Fruit fly (Drosophila melanogaster) whole organism, embryonic: Measurements from ENCODE around the gene foxo.

ENCODE experiments used
- Adf1 ChIP-seq: fragments of 200-800 bp; sonication (Bioruptor generic); IDR thresholded peaks from 2 replicates; pipeline ENCODE4 v1.3.6; 2022; ENCODE audit warnings: missing biosample characterization, missing genetic modification characterization
- Atf3 ChIP-seq: fragments of 200-800 bp; sonication (Bioruptor generic); optimal IDR thresholded peaks from 3 replicates; lab custom pipeline; 2016; ENCODE audit warnings: missing biosample characterization, missing genetic modification characterization
- Atf6 ChIP-seq: fragments of 200-800 bp; sonication (Bioruptor generic); IDR thresholded peaks from 2 replicates; pipeline ENCODE4 v1.3.6; 2022; ENCODE audit warnings: missing biosample characterization, missing genetic modification characterization
- CG11398 ChIP-seq: fragments of 200-800 bp; sonication (Bioruptor generic); optimal IDR thresholded peaks from 2 replicates; lab custom pipeline; 2016; ENCODE audit warnings: missing biosample characterization, missing genetic modification characterization
- CG12071 ChIP-seq: fragments of 200-800 bp; sonication (Bioruptor generic); optimal IDR thresholded peaks from 3 replicates; lab custom pipeline; 2018; ENCODE audit warnings: missing biosample characterization, mild to moderate bottlenecking, missing genetic modification characterization
- CG12391 ChIP-seq: fragments of 200-800 bp; sonication (Bioruptor generic); optimal IDR thresholded peaks from 3 replicates; lab custom pipeline; 2018; ENCODE audit warnings: missing biosample characterization, mild to moderate bottlenecking, missing genetic modification characterization, moderate library complexity
- CG12659 ChIP-seq: fragments of 200-800 bp; sonication (Bioruptor generic); optimal IDR thresholded peaks from 3 replicates; lab custom pipeline; 2017; ENCODE audit warnings: mild to moderate bottlenecking, missing biosample characterization, missing genetic modification reagents, missing genetic modification characterization
- CG12769 ChIP-seq: fragments of 200-800 bp; sonication (Bioruptor generic); optimal IDR thresholded peaks from 2 replicates; lab custom pipeline; 2019; ENCODE audit warnings: missing biosample characterization, mild to moderate bottlenecking, missing genetic modification characterization, moderate library complexity
- CG15514 ChIP-seq: fragments of 200-800 bp; sonication (Bioruptor generic); optimal IDR thresholded peaks from 3 replicates; lab custom pipeline; 2017; ENCODE audit warnings: missing biosample characterization, missing genetic modification characterization, mild to moderate bottlenecking, moderate library complexity, missing genetic modification reagents
- CG16813 ChIP-seq: fragments of 200-800 bp; sonication (Bioruptor generic); IDR thresholded peaks from 3 replicates; pipeline ENCODE4 v1.3.6; 2022; ENCODE audit warnings: missing biosample characterization, missing genetic modification characterization; ENCODE audit not compliant: partially characterized antibody
- CG2129 ChIP-seq: fragments of 200-800 bp; sonication (Bioruptor generic); IDR thresholded peaks from 2 replicates; pipeline ENCODE4 v1.3.6; 2022; ENCODE audit warnings: missing biosample characterization, missing genetic modification characterization; ENCODE audit not compliant: partially characterized antibody
- CG2875 ChIP-seq: fragments of 200-800 bp; sonication (Bioruptor generic); optimal IDR thresholded peaks from 2 replicates; lab custom pipeline; 2017; ENCODE audit warnings: missing biosample characterization, mild to moderate bottlenecking, missing genetic modification characterization, missing genetic modification reagents
- CG4360 ChIP-seq: fragments of 200-800 bp; sonication (Bioruptor generic); IDR thresholded peaks from 2 replicates; pipeline ENCODE4 v1.3.6; 2022; ENCODE audit warnings: missing biosample characterization, missing genetic modification characterization
- CG43689 ChIP-seq: fragments of 200-800 bp; sonication (Bioruptor generic); IDR thresholded peaks from 2 replicates; pipeline ENCODE4 v1.3.6; 2022; ENCODE audit warnings: missing biosample characterization, missing genetic modification characterization
- CG6765 ChIP-seq: fragments of 200-800 bp; sonication (Bioruptor generic); optimal IDR thresholded peaks from 3 replicates; lab custom pipeline; 2017; ENCODE audit warnings: missing biosample characterization, mild to moderate bottlenecking, missing genetic modification characterization
- CG7271 ChIP-seq: fragments of 200-800 bp; sonication (Bioruptor generic); optimal IDR thresholded peaks from 2 replicates; lab custom pipeline; 2018; ENCODE audit warnings: missing biosample characterization, mild to moderate bottlenecking, missing genetic modification characterization, moderate library complexity
- CG9797 ChIP-seq: fragments of 200-800 bp; sonication (Bioruptor generic); optimal IDR thresholded peaks from 3 replicates; lab custom pipeline; 2018; ENCODE audit warnings: missing biosample characterization, mild to moderate bottlenecking, missing genetic modification characterization
- Camta ChIP-seq: fragments of 200-800 bp; sonication (Bioruptor generic); optimal IDR thresholded peaks from 2 replicates; lab custom pipeline; 2016; ENCODE audit warnings: missing biosample characterization, missing genetic modification characterization
- Dbx ChIP-seq: fragments of 200-800 bp; sonication (Bioruptor generic); IDR thresholded peaks from 3 replicates; pipeline ENCODE4 v1.3.6; 2022; ENCODE audit warnings: missing biosample characterization, missing genetic modification characterization
- Dp ChIP-seq: fragments of 200-800 bp; sonication (Bioruptor generic); optimal IDR thresholded peaks from 2 replicates; lab custom pipeline; 2018; ENCODE audit warnings: missing biosample characterization, mild to moderate bottlenecking, missing genetic modification characterization, moderate library complexity
- Drgx ChIP-seq: fragments of 200-800 bp; sonication (Bioruptor generic); IDR thresholded peaks from 2 replicates; pipeline ENCODE4 v1.3.6; 2022; ENCODE audit warnings: missing biosample characterization, missing genetic modification characterization
- HLH54F ChIP-seq: fragments of 200-800 bp; sonication (Bioruptor generic); optimal IDR thresholded peaks from 3 replicates; lab custom pipeline; 2016; ENCODE audit warnings: missing biosample characterization, missing genetic modification characterization
- Hmx ChIP-seq: fragments of 200-800 bp; sonication (Bioruptor generic); optimal IDR thresholded peaks from 2 replicates; lab custom pipeline; 2016; ENCODE audit warnings: missing biosample characterization, missing genetic modification characterization
- Hr51 ChIP-seq, 2 experiments: fragments of 200-800 bp; sonication (Bioruptor generic); optimal IDR thresholded peaks; 2 replicates in 1 of 2; 3 replicates in 1 of 2; lab custom pipeline; 2016 to 2018; ENCODE audit warnings: missing biosample characterization in 2 of 2, missing genetic modification characterization in 2 of 2, mild to moderate bottlenecking in 1 of 2, moderate library complexity in 1 of 2
- Lpt ChIP-seq: fragments of >200 bp; optimal IDR thresholded peaks from 2 replicates; lab custom pipeline; 2018; ENCODE audit warnings: missing biosample characterization, missing genetic modification characterization
- Myb ChIP-seq: fragments of 200-800 bp; sonication (Bioruptor generic); optimal IDR thresholded peaks from 2 replicates; lab custom pipeline; 2016; ENCODE audit warnings: missing biosample characterization, missing genetic modification characterization
- Ravus ChIP-seq: fragments of 200-800 bp; sonication (Bioruptor generic); IDR thresholded peaks from 2 replicates; pipeline ENCODE4 v1.3.6; 2022; ENCODE audit warnings: missing biosample characterization, missing genetic modification characterization
- bab2 ChIP-seq: fragments of 200-800 bp; sonication (Bioruptor generic); optimal IDR thresholded peaks from 2 replicates; lab custom pipeline; 2016; ENCODE audit warnings: missing biosample characterization, missing genetic modification characterization
- chinmo ChIP-seq: fragments of 200-800 bp; sonication (Bioruptor generic); IDR thresholded peaks from 4 replicates; pipeline ENCODE4 v1.3.6; 2022; ENCODE audit warnings: missing biosample characterization, missing genetic modification characterization; ENCODE audit not compliant: partially characterized antibody
- crp ChIP-seq, 2 experiments: fragments of 200-800 bp; sonication (Bioruptor generic); optimal IDR thresholded peaks; 2 replicates in 1 of 2; 3 replicates in 1 of 2; lab custom pipeline; 2017; ENCODE audit warnings: missing biosample characterization in 2 of 2, missing genetic modification characterization in 2 of 2, mild to moderate bottlenecking in 1 of 2, moderate library complexity in 1 of 2
- dati ChIP-seq: fragments of 200-800 bp; sonication (Bioruptor generic); IDR thresholded peaks from 2 replicates; pipeline ENCODE4 v1.3.6; 2022; ENCODE audit warnings: missing biosample characterization, missing genetic modification characterization
- dpn ChIP-seq, 2 experiments: fragments of 200-800 bp; sonication (Bioruptor generic); optimal IDR thresholded peaks; 3 replicates each; lab custom pipeline; 2016; ENCODE audit warnings: missing biosample characterization in 2 of 2, missing genetic modification characterization in 2 of 2
- exex ChIP-seq: fragments of 200-800 bp; sonication (Bioruptor generic); optimal IDR thresholded peaks from 4 replicates; lab custom pipeline; 2018; ENCODE audit warnings: missing biosample characterization, mild to moderate bottlenecking, missing genetic modification characterization, moderate library complexity
- fru ChIP-seq: fragments of >200 bp; optimal IDR thresholded peaks from 2 replicates; lab custom pipeline; 2017
- gce ChIP-seq: fragments of 200-800 bp; sonication (Bioruptor generic); IDR thresholded peaks from 3 replicates; pipeline ENCODE4 v1.3.6; 2022; ENCODE audit warnings: missing biosample characterization, missing genetic modification characterization
- gcm ChIP-seq: fragments of 200-800 bp; sonication (Bioruptor generic); optimal IDR thresholded peaks from 2 replicates; lab custom pipeline; 2019; ENCODE audit warnings: missing biosample characterization, mild to moderate bottlenecking, missing genetic modification characterization, moderate library complexity
- grn ChIP-seq: fragments of 200-800 bp; sonication (Bioruptor generic); optimal IDR thresholded peaks from 3 replicates; lab custom pipeline; 2017; ENCODE audit warnings: missing biosample characterization, missing genetic modification characterization
- kni ChIP-seq: fragments of 200-800 bp; sonication (Bioruptor generic); optimal IDR thresholded peaks from 3 replicates; lab custom pipeline; 2017; ENCODE audit warnings: mild to moderate bottlenecking, missing biosample characterization, missing genetic modification reagents, missing genetic modification characterization
- lab ChIP-seq: fragments of 200-800 bp; sonication (Bioruptor generic); optimal IDR thresholded peaks from 3 replicates; lab custom pipeline; 2017; ENCODE audit warnings: missing biosample characterization, missing genetic modification characterization, mild to moderate bottlenecking, moderate library complexity, missing genetic modification reagents
- nerfin-2 ChIP-seq: fragments of 200-800 bp; sonication (Bioruptor generic); IDR thresholded peaks from 2 replicates; pipeline ENCODE4 v1.3.6; 2022; ENCODE audit warnings: missing biosample characterization, missing genetic modification characterization; ENCODE audit not compliant: partially characterized antibody
- pnt ChIP-seq: fragments of 200-800 bp; sonication (Bioruptor generic); optimal IDR thresholded peaks from 3 replicates; lab custom pipeline; 2016; ENCODE audit warnings: missing biosample characterization, missing genetic modification characterization
- psq ChIP-seq: fragments of 200-800 bp; sonication (Bioruptor generic); optimal IDR thresholded peaks from 2 replicates; lab custom pipeline; 2017; ENCODE audit warnings: missing biosample characterization, missing genetic modification characterization
- repo ChIP-seq: fragments of 200-800 bp; sonication (Bioruptor generic); optimal IDR thresholded peaks from 2 replicates; lab custom pipeline; 2016; ENCODE audit warnings: missing biosample characterization, missing genetic modification characterization
- sc ChIP-seq, 3 experiments: fragments of >200 bp in 2 of 3; fragments of 200-800 bp in 1 of 3; sonication (Bioruptor generic) in 1 of 3; optimal IDR thresholded peaks; 2 replicates in 2 of 3; 3 replicates in 1 of 3; lab custom pipeline; 2017; ENCODE audit warnings: mild to moderate bottlenecking in 1 of 3, missing biosample characterization in 1 of 3, missing genetic modification characterization in 1 of 3, missing genetic modification reagents in 1 of 3
- sd ChIP-seq: fragments of 200-800 bp; sonication (Bioruptor generic); optimal IDR thresholded peaks from 3 replicates; lab custom pipeline; 2018; ENCODE audit warnings: missing biosample characterization, mild to moderate bottlenecking, missing genetic modification characterization, moderate library complexity
- sens ChIP-seq: fragments of 200-800 bp; sonication (Bioruptor generic); peaks from one replicate; lab custom pipeline; 2016; ENCODE audit warnings: missing biosample characterization, missing genetic modification characterization
- sens-2 ChIP-seq: fragments of 200-800 bp; sonication (Bioruptor generic); IDR thresholded peaks from 2 replicates; pipeline ENCODE4 v1.3.6; 2022; ENCODE audit warnings: missing biosample characterization, missing genetic modification characterization
- sob ChIP-seq: fragments of 200-800 bp; sonication (Bioruptor generic); IDR thresholded peaks from 2 replicates; pipeline ENCODE4 v1.3.6; 2022; ENCODE audit warnings: missing biosample characterization, missing genetic modification characterization
- tin ChIP-seq: fragments of 200-800 bp; sonication (Bioruptor generic); optimal IDR thresholded peaks from 3 replicates; lab custom pipeline; 2016; ENCODE audit warnings: missing biosample characterization, missing genetic modification characterization

The foxo gene

dm6 chr3R:14019407-14020050, 37.2 kb upstream of the foxo start (continued):
- TF ChIP-seq pnt (GFP tag; lab: Kevin White, UChicago) (no peak), Myb (GFP tag; lab: Kevin White, UChicago) (no peak), CG43689 (GFP tag; lab: Robert Waterston, UW) (no peak), CG2875 (GFP tag; lab: Kevin White, UChicago) (no peak), sens (GFP tag; lab: Kevin White, UChicago) (peak; percentile 42), lab (peak; percentile 66), chinmo (GFP tag; lab: Robert Waterston, UW) (peak; percentile 87; the same call in 3 of the 4 replicates), gcm (peak; percentile 33), HLH54F (GFP tag; lab: Kevin White, UChicago) (no peak), exex (peak; percentile 57), Dp (no peak), bab2 (GFP tag; lab: Kevin White, UChicago) (no peak), CG15514 (GFP tag; lab: Kevin White, UChicago) (peak; percentile 11), kni (GFP tag; lab: Kevin White, UChicago) (peak; percentile 53), Ravus (GFP tag; lab: Robert Waterston, UW) (no peak), sob (GFP tag; lab: Robert Waterston, UW) (0 out of 2 replicates have a peak, but pooled peaks have one; percentile 11), grn (GFP tag; lab: Kevin White, UChicago) (peak; percentile 87), CG12071 (GFP tag; lab: Kevin White, UChicago) (no peak), Dbx (no peak), crp (GFP tag; optimal IDR thresholded peaks at IDR 0.05; lab: Kevin White, UChicago) (no peak), CG12391 (tag; lab: Kevin White, UChicago) (no peak), Atf3 (GFP tag; lab: Kevin White, UChicago) (peak; percentile 21), Lpt (GFP tag; lab: Kevin White, UChicago) (no peak), dati (GFP tag; lab: Robert Waterston, UW) (no peak), Atf6 (GFP tag; lab: Robert Waterston, UW) (peak; percentile 34; the same call in 1 of the 2 replicates), sc (optimal IDR thresholded peaks at IDR 0.05; lab: Kevin White, UChicago) (no peak), sc (GFP tag; optimal IDR thresholded peaks at IDR 0.05; lab: Kevin White, UChicago) (no peak), dpn (GFP tag; optimal IDR thresholded peaks at IDR 0.05; lab: Kevin White, UChicago) (no peak), CG9797 (GFP tag; lab: Kevin White, UChicago) (no peak), tin (GFP tag; lab: Kevin White, UChicago) (no peak), psq (GFP tag; lab: Kevin White, UChicago) (no peak), Hmx (no peak), Drgx (GFP tag; lab: Robert Waterston, UW) (no peak), repo (no peak), sens-2 (GFP tag; lab: Robert Waterston, UW) (no peak), nerfin-2 (GFP tag; lab: Robert Waterston, UW) (no peak), CG12659 (peak; percentile 7), fru (lab: Kevin White, UChicago) (no peak), CG4360 (peak; percentile 41; the same call in 1 of the 2 replicates), CG2129 (GFP tag; lab: Robert Waterston, UW) (no peak), CG6765 (GFP tag; lab: Kevin White, UChicago) (peak; percentile 20), CG11398 (no peak), Camta (GFP tag; lab: Kevin White, UChicago) (no peak), Adf1 (GFP tag; lab: Robert Waterston, UW) (peak; percentile 64; the same call in 1 of the 2 replicates), CG16813 (GFP tag; lab: Robert Waterston, UW) (no peak), CG12769 (tag; lab: Kevin White, UChicago) (peak; percentile 69), CG7271 (tag; lab: Kevin White, UChicago) (no peak), gce (no peak), Hr51 (GFP tag; optimal IDR thresholded peaks at IDR 0.05; lab: Kevin White, UChicago) (no peak), sd (tag; lab: Kevin White, UChicago) (peak; percentile 73)
